Fruit fly (Drosophila melanogaster) whole organism, wandering third instar larva: ENCODE data around the gene BG642312.

Experiments
- Dfd ChIP-seq: fragments of >200 bp; optimal IDR thresholded peaks from 2 replicates; lab custom pipeline; 2017; ENCODE audit warnings: missing biosample characterization, missing genetic modification characterization
- Sp1 ChIP-seq: fragments of 200-800 bp; sonication (Bioruptor generic); optimal IDR thresholded peaks from 3 replicates; lab custom pipeline; 2019; ENCODE audit warnings: missing biosample characterization, mild to moderate bottlenecking, missing genetic modification characterization, moderate library complexity
- Vsx2 ChIP-seq: fragments of 200-300, 225-300 bp; sonication (Bioruptor generic); optimal IDR thresholded peaks from 2 replicates; lab custom pipeline; 2018; ENCODE audit warnings: missing biosample characterization, missing genetic modification characterization; ENCODE audit not compliant: partially characterized antibody
- br ChIP-seq: fragments of 200-800 bp; sonication (Bioruptor generic); optimal IDR thresholded peaks from 2 replicates; lab custom pipeline; 2016; ENCODE audit warnings: missing biosample characterization, missing genetic modification characterization
- dsf ChIP-seq: sonication (Bioruptor generic); optimal IDR thresholded peaks from 2 replicates; lab custom pipeline; 2016; ENCODE audit warnings: missing biosample characterization, missing genetic modification characterization, borderline replicate concordance
- psq ChIP-seq: fragments of 200-800 bp; sonication (Bioruptor generic); optimal IDR thresholded peaks from 3 replicates; lab custom pipeline; 2017; ENCODE audit warnings: missing biosample characterization, mild to moderate bottlenecking, missing genetic modification characterization, moderate library complexity
- rgr ChIP-seq: fragments of 200-800 bp; sonication (Bioruptor generic); optimal IDR thresholded peaks from 3 replicates; lab custom pipeline; 2016; ENCODE audit warnings: missing biosample characterization, mild to moderate bottlenecking, missing genetic modification characterization

- TF ChIP-seq Sp1 (peak; percentile 65), dsf (GFP tag; lab: Kevin White, UChicago) (no peak), rgr (GFP tag; lab: Kevin White, UChicago) (peak; percentile 59), Dfd (GFP tag; lab: Kevin White, UChicago) (no peak), Vsx2 (peak; percentile 96), br (GFP tag; lab: Kevin White, UChicago) (peak; percentile 51), psq (GFP tag; lab: Kevin White, UChicago) (peak; percentile 55)
Measured at dm6 chr3L:6188995-6189927, 43.9 kb downstream of the BG642312 start, which contains the start of the genes D19A and CG7386.
